Worm (Caenorhabditis elegans) whole organism, L4/young adult: ENCODE results near the gene gcn-1.

ENCODE experiments used
- W03F9.2 ChIP-seq: fragments of 150-350 bp; optimal IDR thresholded peaks from 2 replicates; lab custom pipeline; 2014; ENCODE audit warnings: missing biosample characterization, missing genetic modification characterization
- dao-5 ChIP-seq: sonication (generic microtip); optimal IDR thresholded peaks from 2 replicates; lab custom pipeline; 2016; ENCODE audit warnings: missing genotype, missing genetic modification characterization, moderate library complexity, missing compliant biosample characterization
- him-1 ChIP-seq: sonication (generic microtip); optimal IDR thresholded peaks from 2 replicates; lab custom pipeline; 2016; ENCODE audit warnings: missing genotype, missing genetic modification reagents, missing genetic modification characterization, missing compliant biosample characterization

The gcn-1 gene

DNA sequence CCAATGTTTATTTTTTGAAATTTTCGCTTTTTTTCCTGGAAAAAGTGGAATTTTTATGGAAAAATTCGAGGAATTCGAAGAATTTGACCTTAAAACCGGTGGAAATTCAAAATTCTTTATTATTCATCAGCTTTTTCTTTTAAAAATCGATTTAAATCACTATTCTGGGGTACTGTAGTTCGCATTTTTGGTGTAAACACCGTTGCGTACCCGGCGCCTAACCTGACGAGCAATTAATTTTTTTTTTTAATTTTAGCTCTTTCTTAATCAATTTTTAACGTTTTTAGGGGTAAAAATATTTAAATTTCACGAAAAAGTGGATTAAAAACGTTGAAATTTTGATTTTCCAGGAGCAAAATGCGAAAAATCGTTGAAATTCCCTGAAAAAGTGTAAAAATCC lies 17.8 kb upstream of the gcn-1 start:
- TF ChIP-seq dao-5 (tag; lab: Kevin White, UChicago) (no peak), him-1 (tag; lab: Kevin White, UChicago) (no peak), W03F9.2 (no peak)

DNA sequence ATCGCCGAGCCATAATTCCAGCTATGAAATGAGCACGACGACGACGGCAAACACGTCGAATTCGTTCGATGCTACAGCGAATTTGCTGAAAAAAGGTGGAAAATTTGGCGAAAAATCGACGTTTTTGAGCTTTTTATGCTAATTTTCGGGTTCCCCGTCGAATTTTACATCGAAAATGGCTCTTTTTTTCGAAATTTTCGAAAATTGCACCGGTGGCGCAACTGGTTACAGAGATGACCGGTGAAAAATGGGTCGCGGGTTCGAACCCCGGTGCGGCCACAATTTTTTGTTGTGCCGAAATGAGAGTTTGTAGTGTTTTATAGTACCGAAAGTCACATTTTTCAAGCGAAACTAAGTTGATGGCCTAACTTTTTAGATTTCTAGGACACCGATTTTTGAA lies 14.3 kb upstream of the gcn-1 start:
- TF ChIP-seq W03F9.2 = no peak
- TF ChIP-seq dao-5 (tag; lab: Kevin White, UChicago) = no peak
- TF ChIP-seq him-1 (tag; lab: Kevin White, UChicago) = no peak

DNA sequence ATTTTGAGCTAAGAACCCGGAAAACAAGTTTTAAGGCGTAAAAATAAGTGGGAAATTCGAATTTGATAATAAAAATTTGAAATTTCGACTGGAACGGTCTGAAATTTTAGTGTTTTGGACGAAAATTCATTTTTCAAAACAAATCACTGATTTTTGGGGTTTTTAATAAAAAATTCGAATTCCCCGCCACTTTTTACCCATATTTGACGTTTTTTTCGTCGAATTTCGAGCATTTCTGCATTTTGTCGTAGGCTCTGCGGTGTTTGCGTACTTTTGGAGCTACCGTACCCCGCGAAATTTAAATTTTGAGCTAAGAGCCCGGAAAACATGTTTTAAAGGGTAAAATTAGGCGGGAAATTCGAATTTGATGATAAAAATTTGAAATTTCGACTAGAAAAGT lies 1.2 kb upstream of the gcn-1 start:
- no peak for TF ChIP-seq him-1 (tag; lab: Kevin White, UChicago)
- TF ChIP-seq dao-5 (tag; lab: Kevin White, UChicago) = no peak
- no peak for TF ChIP-seq W03F9.2

DNA sequence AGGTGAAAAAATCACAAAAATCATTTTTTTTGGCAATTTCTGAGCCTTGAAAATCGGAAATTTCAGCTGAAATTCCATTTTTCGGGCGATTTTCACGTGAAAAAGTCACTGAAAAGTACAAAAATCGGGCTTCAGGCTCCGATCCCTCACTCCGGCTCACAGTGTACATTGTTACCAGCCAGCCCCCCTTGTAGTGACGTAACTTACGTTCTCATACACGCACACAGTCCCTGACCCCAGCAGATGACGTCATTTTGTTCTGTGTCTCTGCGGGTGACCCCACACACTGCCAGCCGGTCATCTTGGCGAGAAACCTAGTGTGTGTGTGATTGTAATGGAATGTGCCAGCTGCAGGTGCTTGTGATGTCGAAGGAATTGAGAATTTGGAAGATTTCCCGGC lies 7.4 kb downstream of the gcn-1 start:
- TF ChIP-seq him-1 (tag; lab: Kevin White, UChicago) = no peak
- TF ChIP-seq W03F9.2 = no peak
- no peak for TF ChIP-seq dao-5 (tag; lab: Kevin White, UChicago)

DNA sequence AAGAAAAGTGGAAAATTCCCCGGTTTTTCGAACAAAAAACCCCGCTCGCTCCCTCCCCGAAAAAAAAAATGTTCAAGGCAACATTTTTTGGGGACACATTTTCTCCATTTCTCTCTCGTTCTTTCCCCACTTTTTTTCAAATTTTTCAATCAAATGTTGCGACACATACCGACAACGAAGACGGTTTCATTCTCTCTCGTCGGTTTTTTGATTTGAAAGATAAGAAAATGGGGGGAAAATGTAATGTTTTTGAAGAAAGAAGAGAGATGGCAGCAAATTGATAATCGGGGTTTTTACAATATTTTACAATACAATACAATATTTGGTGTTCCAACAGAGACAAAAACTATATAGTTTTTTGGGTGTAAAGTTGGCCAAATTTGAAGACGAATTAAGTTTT lies 17.7 kb downstream of the gcn-1 start:
- TF ChIP-seq him-1 (tag; lab: Kevin White, UChicago) (no peak), W03F9.2 (peak; percentile 70), dao-5 (tag; lab: Kevin White, UChicago) (no peak)

DNA sequence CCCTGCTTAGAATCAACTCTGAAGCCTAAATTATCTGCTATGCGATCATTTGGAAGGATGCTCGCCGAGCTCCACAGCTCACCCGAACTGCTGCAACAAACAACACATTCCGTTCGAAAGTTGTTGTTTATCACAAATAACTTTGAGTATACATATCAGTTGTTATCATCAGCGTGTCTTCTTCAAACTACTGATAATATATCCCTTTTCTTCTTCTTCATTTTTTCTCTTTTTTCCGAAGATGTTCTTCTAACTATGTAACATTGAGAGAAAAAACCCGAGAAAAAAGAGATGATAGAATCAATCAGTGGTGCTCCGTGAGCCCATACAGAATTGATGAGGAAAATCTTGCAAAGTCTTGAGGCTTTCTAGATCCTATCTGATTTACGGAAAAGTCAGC lies 18.8 kb downstream of the gcn-1 start:
- TF ChIP-seq W03F9.2 (no peak), him-1 (tag; lab: Kevin White, UChicago) (no peak), dao-5 (tag; lab: Kevin White, UChicago) (no peak)

DNA sequence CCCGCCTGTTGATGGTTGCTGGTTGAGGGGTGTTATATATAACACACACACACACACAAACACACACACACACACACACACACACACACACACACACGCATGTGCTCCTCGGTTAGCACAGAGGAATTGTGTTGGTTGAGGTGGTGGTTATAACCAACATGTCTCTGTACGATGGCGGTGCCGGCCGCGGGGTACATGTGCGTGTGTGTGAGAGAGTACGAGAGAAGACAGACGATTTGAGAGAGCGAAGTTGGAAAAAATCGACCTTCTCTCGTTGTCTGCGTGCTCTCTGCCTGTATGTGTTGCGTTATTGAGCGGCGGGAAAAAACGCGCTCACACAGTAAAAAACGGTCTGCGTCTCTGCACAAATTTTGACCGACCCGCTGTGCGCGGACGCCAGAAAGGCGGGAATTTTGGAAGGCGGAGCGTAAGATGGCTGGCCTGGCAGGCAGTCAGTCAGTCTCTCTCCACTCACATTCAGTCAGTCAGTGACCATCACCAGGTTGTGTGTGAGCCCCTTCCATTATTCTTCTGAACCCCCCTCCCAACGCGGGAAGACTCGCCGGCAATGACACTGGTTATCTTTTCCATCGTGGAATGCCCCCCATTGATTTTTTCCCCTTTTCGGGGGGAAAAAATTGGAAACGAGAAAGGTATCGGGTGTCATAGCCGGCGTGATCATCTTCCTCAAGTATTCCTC lies 20.3 kb downstream of the gcn-1 start:
- TF ChIP-seq W03F9.2 (peak; percentile 67), him-1 (tag; lab: Kevin White, UChicago) (no peak), dao-5 (tag; lab: Kevin White, UChicago) (peak; percentile 43)

DNA sequence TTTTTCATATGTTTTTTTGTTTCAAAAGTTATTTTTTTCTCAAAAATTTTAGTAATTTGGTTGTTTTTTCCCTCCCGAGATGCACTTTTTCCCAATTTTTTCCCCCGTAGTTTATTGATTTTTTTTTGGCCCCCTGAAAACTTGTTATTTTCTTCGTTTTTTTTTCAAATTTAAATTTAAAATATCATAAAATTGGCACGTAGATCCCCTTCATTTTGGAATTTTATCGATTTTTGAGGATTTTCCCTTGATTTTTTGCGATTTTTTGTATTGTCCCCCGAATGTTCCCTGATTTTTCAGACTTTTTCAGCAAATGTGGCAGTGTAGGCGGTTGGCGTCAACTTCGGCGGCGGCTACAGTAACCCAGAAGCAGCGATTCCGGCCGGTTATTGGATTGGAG lies 46.0 kb downstream of the gcn-1 start, which contains the start of gene C39B5.6:
Gene C39B5.6 (plus strand): TSS at position 301 of the 400 bp plus-strand sequence.
- TF ChIP-seq him-1 (tag; lab: Kevin White, UChicago) = no peak
- TF ChIP-seq W03F9.2 = no peak
- no peak for TF ChIP-seq dao-5 (tag; lab: Kevin White, UChicago)

DNA sequence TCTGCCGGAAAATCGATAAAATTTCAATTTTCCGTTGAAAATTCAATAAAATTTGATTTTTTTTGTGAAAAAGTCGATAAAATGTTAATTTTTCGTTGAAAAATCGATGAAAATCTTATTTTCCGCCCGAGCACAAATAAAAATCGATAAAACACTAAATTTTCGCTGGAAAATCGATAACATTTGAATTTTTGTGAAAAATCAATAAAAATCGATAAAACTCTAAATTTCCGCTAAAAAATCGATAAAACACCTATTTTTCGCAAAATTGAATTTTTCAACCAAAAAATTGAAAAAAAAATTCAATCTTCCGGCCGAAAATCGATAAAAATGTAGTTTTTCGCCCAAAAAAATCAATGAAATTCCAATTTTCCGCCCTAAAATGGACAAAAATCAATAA lies 53.4 kb downstream of the gcn-1 start:
- no peak for TF ChIP-seq him-1 (tag; lab: Kevin White, UChicago)
- TF ChIP-seq dao-5 (tag; lab: Kevin White, UChicago) = no peak
- no peak for TF ChIP-seq W03F9.2

DNA sequence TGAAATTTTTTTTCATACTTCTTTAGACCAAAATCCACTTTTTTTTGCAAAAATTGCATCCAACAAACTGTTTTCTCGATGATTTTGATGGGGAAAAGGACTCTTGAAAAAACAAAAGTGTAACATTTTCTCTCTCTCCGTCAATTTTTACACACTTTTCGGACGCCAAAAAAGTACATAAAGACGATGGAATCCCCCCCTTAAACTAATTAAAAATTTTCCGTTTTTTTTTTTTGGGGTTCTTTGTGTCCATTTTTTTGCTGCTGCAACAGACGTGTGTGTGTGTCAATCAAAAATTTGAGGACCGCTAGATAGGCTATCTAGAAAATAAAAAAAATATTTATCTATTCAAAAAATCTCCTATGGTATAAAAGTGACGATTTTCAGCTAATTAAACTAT lies 56.1 kb downstream of the gcn-1 start, which contains the start of gene C39B5.5:
Gene C39B5.5 (plus strand): TSS at position 301 of the 400 bp plus-strand sequence.
- TF ChIP-seq him-1 (tag; lab: Kevin White, UChicago) (no peak), W03F9.2 (no peak), dao-5 (tag; lab: Kevin White, UChicago) (no peak)

DNA sequence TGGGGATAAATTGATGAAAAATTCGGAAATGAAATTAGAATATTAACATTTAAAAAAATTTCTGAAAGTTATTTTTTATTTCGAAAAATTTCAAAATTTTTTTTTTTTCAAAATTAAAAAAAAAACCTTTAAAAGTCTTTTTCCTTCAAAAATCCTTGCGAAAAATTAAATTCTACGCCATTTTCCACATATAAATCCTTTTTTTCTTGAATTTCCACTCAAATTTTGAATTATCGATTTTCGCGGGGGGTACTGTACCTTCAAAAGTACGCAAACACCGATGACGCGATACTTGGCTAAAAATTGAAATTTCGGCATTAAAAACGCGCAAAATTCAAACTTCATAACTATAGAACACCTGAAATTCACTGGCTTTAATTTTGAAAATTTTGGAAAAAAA lies 58.9 kb downstream of the gcn-1 start:
- TF ChIP-seq him-1 (tag; lab: Kevin White, UChicago) = no peak
- no peak for TF ChIP-seq dao-5 (tag; lab: Kevin White, UChicago)
- TF ChIP-seq W03F9.2 = no peak

DNA sequence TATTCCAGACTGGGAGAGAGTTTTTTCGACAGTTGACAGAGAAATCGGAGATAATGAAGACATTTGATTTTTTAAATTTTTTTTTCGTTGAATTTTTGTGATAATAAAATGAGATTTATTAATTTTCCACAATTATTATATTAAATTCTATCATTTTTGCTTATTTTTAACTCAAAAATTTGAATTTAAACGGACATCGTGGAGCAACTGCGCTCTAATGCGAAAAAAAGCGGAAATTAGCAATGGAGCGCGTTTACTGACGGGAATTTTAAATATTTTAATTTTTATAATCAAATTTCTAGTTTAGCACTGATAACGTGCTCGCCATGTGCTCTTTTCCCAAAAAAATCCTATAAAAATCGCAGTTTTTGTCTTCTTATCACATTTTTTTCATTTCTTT lies 59.4 kb downstream of the gcn-1 start, which contains the start of gene C39B5.14:
Gene C39B5.14 (plus strand): TSS at position 301 of the 400 bp plus-strand sequence.
- TF ChIP-seq dao-5 (tag; lab: Kevin White, UChicago) (no peak), W03F9.2 (no peak), him-1 (tag; lab: Kevin White, UChicago) (no peak)

DNA sequence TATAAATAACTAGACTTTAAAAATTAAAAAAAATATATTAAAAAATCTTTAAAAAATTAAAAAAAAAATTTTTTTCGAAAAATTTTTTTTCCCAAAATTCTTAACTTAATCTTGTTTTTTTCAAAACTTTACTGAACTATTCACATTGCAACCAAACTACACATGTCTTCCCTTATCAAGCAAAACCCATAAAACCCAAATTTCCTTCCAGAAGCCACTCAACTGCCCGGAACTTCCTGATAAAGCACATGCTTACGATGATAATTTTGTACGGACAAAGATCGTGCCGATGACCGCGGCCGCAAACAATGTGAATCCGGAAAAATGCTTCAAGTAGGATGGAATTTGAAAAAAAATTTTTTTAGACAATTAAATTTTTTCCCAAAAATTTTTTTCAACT lies 60.6 kb downstream of the gcn-1 start:
- TF ChIP-seq him-1 (tag; lab: Kevin White, UChicago) (no peak), W03F9.2 (no peak), dao-5 (tag; lab: Kevin White, UChicago) (no peak)

DNA sequence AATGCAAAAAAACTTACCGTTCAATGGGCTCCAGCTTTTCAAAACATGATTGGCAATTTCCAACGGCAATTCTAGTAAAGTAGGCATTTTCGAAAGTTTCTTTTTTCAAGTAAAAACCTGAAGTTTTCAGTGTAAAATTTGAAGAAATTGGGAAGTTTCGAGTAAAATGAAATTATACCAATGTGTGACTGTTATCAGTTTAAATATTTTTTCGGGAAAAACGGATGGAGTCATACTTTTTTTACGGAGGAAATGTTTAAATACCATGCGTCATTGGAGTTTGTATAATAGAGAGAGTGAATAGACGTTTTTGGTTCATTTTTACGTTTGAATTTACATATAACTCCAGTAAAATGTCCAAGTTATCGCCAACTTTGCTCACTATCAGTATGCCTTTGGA lies 67.7 kb downstream of the gcn-1 start, which contains the start of gene fbxa-12:
Gene fbxa-12 (plus strand): TSS at position 301 of the 400 bp plus-strand sequence.
- TF ChIP-seq dao-5 (tag; lab: Kevin White, UChicago) (no peak), him-1 (tag; lab: Kevin White, UChicago) (no peak), W03F9.2 (no peak)

DNA sequence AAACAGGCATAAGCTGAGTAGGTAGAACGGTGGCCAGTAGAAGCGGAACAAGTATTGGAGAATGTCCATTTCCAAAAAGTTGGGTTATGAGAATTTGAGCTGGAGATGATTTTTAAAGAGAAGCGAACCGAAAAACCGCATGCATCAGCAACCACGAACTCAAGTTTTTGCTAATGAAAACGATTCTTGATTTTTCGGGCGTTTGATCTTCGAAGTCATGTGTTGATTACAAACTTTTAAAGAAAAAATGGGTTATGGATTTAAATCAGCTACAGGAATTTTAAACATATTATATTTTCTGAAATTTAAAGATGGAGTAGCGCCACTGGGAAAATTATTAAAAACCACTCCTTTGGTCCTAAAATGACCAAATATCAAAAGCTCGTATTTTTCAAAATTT lies 72.2 kb downstream of the gcn-1 start, which contains the start of gene srd-65:
Gene srd-65 (minus strand): TSS at position 101 of the 400 bp plus-strand sequence.
- TF ChIP-seq him-1 (tag; lab: Kevin White, UChicago) = no peak
- no peak for TF ChIP-seq W03F9.2
- no peak for TF ChIP-seq dao-5 (tag; lab: Kevin White, UChicago)
